Fruit fly (Drosophila melanogaster) whole organism: Measurements from ENCODE around the gene Cpr11A.

Source experiments
- EcR ChIP-seq, 2 experiments: fragments of >200 bp; optimal IDR thresholded peaks; 2 replicates each; lab custom pipeline; 2017; ENCODE audit warnings: missing biosample characterization in 2 of 2, missing genetic modification characterization in 2 of 2, missing genetic modification reagents in 2 of 2
- psq ChIP-seq: fragments of >200 bp; optimal IDR thresholded peaks from 2 replicates; lab custom pipeline; 2017
- usp ChIP-seq: fragments of >200 bp; optimal IDR thresholded peaks from 2 replicates; lab custom pipeline; 2017; ENCODE audit warnings: missing biosample characterization, missing genetic modification characterization, mixed read lengths

dm6 chrX:12533560-12533959 is 46.8 kb downstream of the Cpr11A start:
- TF ChIP-seq psq (lab: Kevin White, UChicago) (no peak), EcR (GFP tag; optimal IDR thresholded peaks at IDR 0.05; lab: Kevin White, UChicago) (no peak), usp (GFP tag; lab: Kevin White, UChicago) (no peak)
